Worm (Caenorhabditis elegans) whole organism, L4 larva: ENCODE results near the gene efl-3.

Experiments
- ZK337.2 ChIP-seq: fragments of 200-800 bp; sonication (Bioruptor generic); IDR thresholded peaks from 2 replicates; pipeline ENCODE4 v1.3.6; 2022; ENCODE audit warnings: missing genetic modification reagents, missing genetic modification characterization, missing compliant biosample characterization
- jun-1 ChIP-seq: fragments of 150-350 bp; optimal IDR thresholded peaks from 2 replicates; lab custom pipeline; 2014; ENCODE audit warnings: missing biosample characterization, missing genetic modification reagents, missing genetic modification characterization
- mxl-2 ChIP-seq: fragments of 200-800 bp; sonication (Bioruptor generic); conservative IDR thresholded peaks from 2 replicates; pipeline ENCODE4 v1.3.6; 2022; ENCODE audit warnings: missing genetic modification reagents, missing genetic modification characterization, missing compliant biosample characterization
- nhr-48 ChIP-seq: sonication (generic microtip); optimal IDR thresholded peaks from 2 replicates; lab custom pipeline; 2016; ENCODE audit warnings: mild to moderate bottlenecking, missing genetic modification characterization, missing compliant biosample characterization

- no peak for TF ChIP-seq ZK337.2 (GFP tag; lab: Robert Waterston, UW)
- TF ChIP-seq jun-1: no peak
- TF ChIP-seq mxl-2 (GFP tag; lab: Robert Waterston, UW): no peak
- no peak for TF ChIP-seq nhr-48
Observed at ce11 chrII:8420775-8421388, 8.4 kb downstream of the efl-3 start.
